Fruit fly (Drosophila melanogaster) whole organism, embryonic: Measurements from ENCODE around the gene CG42269.
A peak's percentile ranks its signal among the peaks of the same experiment; 100 is the strongest.

Experiments
- B-H2 ChIP-seq: fragments of 200-800 bp; sonication (Bioruptor generic); optimal IDR thresholded peaks from 2 replicates; lab custom pipeline; 2018; ENCODE audit warnings: missing biosample characterization, mild to moderate bottlenecking, missing genetic modification characterization
- BtbVII ChIP-seq: fragments of 200-800 bp; sonication (Bioruptor generic); optimal IDR thresholded peaks from 3 replicates; lab custom pipeline; 2017; ENCODE audit warnings: missing biosample characterization, mild to moderate bottlenecking, missing genetic modification characterization
- C15 ChIP-seq: fragments of 200-800 bp; sonication (Bioruptor generic); IDR thresholded peaks from 3 replicates; pipeline ENCODE4 v1.3.6; 2022; ENCODE audit warnings: missing biosample characterization, missing genetic modification characterization
- CG10366 ChIP-seq: fragments of 200-800 bp; sonication (Bioruptor generic); IDR thresholded peaks from 2 replicates; pipeline ENCODE4 v1.3.6; 2022; ENCODE audit warnings: missing biosample characterization, missing genetic modification characterization
- CG11093 ChIP-seq: fragments of 200-800 bp; sonication (Bioruptor generic); IDR thresholded peaks from 3 replicates; pipeline ENCODE4 v1.3.6; 2022; ENCODE audit warnings: missing biosample characterization, missing genetic modification characterization
- CG12155 ChIP-seq: fragments of 200-800 bp; sonication (Bioruptor generic); optimal IDR thresholded peaks from 3 replicates; lab custom pipeline; 2016; ENCODE audit warnings: missing biosample characterization, missing genetic modification characterization
- CG12659 ChIP-seq: fragments of 200-800 bp; sonication (Bioruptor generic); optimal IDR thresholded peaks from 3 replicates; lab custom pipeline; 2017; ENCODE audit warnings: mild to moderate bottlenecking, missing biosample characterization, missing genetic modification reagents, missing genetic modification characterization
- CG15479 ChIP-seq: fragments of 200-800 bp; sonication (Bioruptor generic); optimal IDR thresholded peaks from 3 replicates; lab custom pipeline; 2019; ENCODE audit warnings: missing biosample characterization, mild to moderate bottlenecking, missing genetic modification characterization, moderate library complexity
- CG1602 ChIP-seq: fragments of 200-800 bp; sonication (Bioruptor generic); optimal IDR thresholded peaks from 3 replicates; lab custom pipeline; 2016; ENCODE audit warnings: missing biosample characterization, missing genetic modification characterization
- CG16813 ChIP-seq: fragments of 200-800 bp; sonication (Bioruptor generic); IDR thresholded peaks from 3 replicates; pipeline ENCODE4 v1.3.6; 2022; ENCODE audit warnings: missing biosample characterization, missing genetic modification characterization; ENCODE audit not compliant: partially characterized antibody
- CG1792 ChIP-seq: fragments of 200-800 bp; sonication (Bioruptor generic); optimal IDR thresholded peaks from 2 replicates; lab custom pipeline; 2016; ENCODE audit warnings: missing biosample characterization, missing genetic modification characterization
- CG18262 ChIP-seq: fragments of 200-800 bp; optimal IDR thresholded peaks from 3 replicates; lab custom pipeline; 2019; ENCODE audit warnings: missing biosample characterization, mild to moderate bottlenecking, missing genetic modification characterization, moderate library complexity
- CG30403 ChIP-seq: fragments of 200-800 bp; sonication (Bioruptor generic); optimal IDR thresholded peaks from 3 replicates; lab custom pipeline; 2016; ENCODE audit warnings: missing biosample characterization, missing genetic modification characterization
- CG3281 ChIP-seq: fragments of 200-800 bp; sonication (Bioruptor generic); optimal IDR thresholded peaks from 3 replicates; lab custom pipeline; 2017; ENCODE audit warnings: missing biosample characterization, mild to moderate bottlenecking, missing genetic modification characterization
- CG3726 ChIP-seq: fragments of 200-800 bp; sonication (Bioruptor generic); IDR thresholded peaks from 3 replicates; pipeline ENCODE4, ENCODE4 v1.3.6; 2022; ENCODE audit warnings: missing biosample characterization, missing genetic modification characterization
- CG3847 ChIP-seq: fragments of 200-800 bp; sonication (Bioruptor generic); IDR thresholded peaks from 2 replicates; pipeline ENCODE4 v1.3.6; 2022; ENCODE audit warnings: missing biosample characterization, missing genetic modification characterization
- CG4707 ChIP-seq: fragments of 200-800 bp; sonication (Bioruptor generic); optimal IDR thresholded peaks from 2 replicates; lab custom pipeline; 2018; ENCODE audit warnings: missing biosample characterization, mild to moderate bottlenecking, missing genetic modification characterization, moderate library complexity
- CG6654 ChIP-seq: fragments of 200-800 bp; sonication (Bioruptor generic); optimal IDR thresholded peaks from 2 replicates; lab custom pipeline; 2017; ENCODE audit warnings: missing biosample characterization, mild to moderate bottlenecking, missing genetic modification characterization
- CG6854 ChIP-seq: fragments of 200-800 bp; sonication (Bioruptor generic); optimal IDR thresholded peaks from 3 replicates; lab custom pipeline; 2017; ENCODE audit warnings: missing biosample characterization, mild to moderate bottlenecking, missing genetic modification characterization
- CG7928 ChIP-seq: fragments of 200-800 bp; sonication (Bioruptor generic); optimal IDR thresholded peaks from 2 replicates; lab custom pipeline; 2017; ENCODE audit warnings: missing biosample characterization, mild to moderate bottlenecking, missing genetic modification characterization
- CG8765 ChIP-seq: fragments of 200-800 bp; sonication (Bioruptor generic); IDR thresholded peaks from 2 replicates; pipeline ENCODE4 v1.3.6; 2022; ENCODE audit warnings: missing biosample characterization, missing genetic modification characterization
- CG9797 ChIP-seq: fragments of 200-800 bp; sonication (Bioruptor generic); optimal IDR thresholded peaks from 3 replicates; lab custom pipeline; 2018; ENCODE audit warnings: missing biosample characterization, mild to moderate bottlenecking, missing genetic modification characterization
- CG9817 ChIP-seq: fragments of 200-800 bp; sonication (Bioruptor generic); optimal IDR thresholded peaks from 2 replicates; lab custom pipeline; 2018; ENCODE audit warnings: missing biosample characterization, mild to moderate bottlenecking, missing genetic modification characterization, moderate library complexity
- CG9932 ChIP-seq: fragments of 200-800 bp; sonication (Bioruptor generic); IDR thresholded peaks from 2 replicates; pipeline ENCODE4 v1.3.6; 2022; ENCODE audit warnings: missing biosample characterization, missing genetic modification characterization
- CTCF ChIP-seq: fragments of 200-800 bp; sonication (Bioruptor generic); optimal IDR thresholded peaks from 2 replicates; lab custom pipeline; 2017; ENCODE audit warnings: missing biosample characterization, mild to moderate bottlenecking, missing genetic modification characterization, moderate library complexity
- CkIIα-i1 ChIP-seq: fragments of 200-800 bp; sonication (Bioruptor generic); IDR thresholded peaks from 2 replicates; pipeline ENCODE4 v1.3.6; 2022; ENCODE audit warnings: missing biosample characterization, missing genetic modification characterization
- Elba2 ChIP-seq: fragments of 200-800 bp; sonication (Bioruptor generic); optimal IDR thresholded peaks from 3 replicates; lab custom pipeline; 2016; ENCODE audit warnings: missing biosample characterization, missing genetic modification characterization
- Fer2 ChIP-seq: fragments of 200-800 bp; sonication (Bioruptor generic); optimal IDR thresholded peaks from 2 replicates; lab custom pipeline; 2018; ENCODE audit warnings: missing biosample characterization, mild to moderate bottlenecking, missing genetic modification characterization, moderate library complexity
- HHEX ChIP-seq: fragments of 200-800 bp; sonication (Bioruptor generic); optimal IDR thresholded peaks from 3 replicates; lab custom pipeline; 2017; ENCODE audit warnings: missing biosample characterization, mild to moderate bottlenecking, missing genetic modification characterization, missing genetic modification reagents
- Hr78 ChIP-seq, 2 experiments: fragments of 200-800 bp in 1 of 2; fragments of >200 bp in 1 of 2; sonication (Bioruptor generic) in 1 of 2; optimal IDR thresholded peaks; 2 replicates each; lab custom pipeline; 2017 to 2019; ENCODE audit warnings: missing biosample characterization in 2 of 2, missing genetic modification characterization in 2 of 2, mild to moderate bottlenecking in 1 of 2, moderate library complexity in 1 of 2
- Mes4 ChIP-seq: fragments of 200-800 bp; sonication (Bioruptor generic); optimal IDR thresholded peaks from 2 replicates; lab custom pipeline; 2016; ENCODE audit warnings: missing biosample characterization, missing genetic modification characterization
- Opbp ChIP-seq: fragments of 200-800 bp; sonication (Bioruptor generic); IDR thresholded peaks from 3 replicates; pipeline ENCODE4 v1.3.6; 2022; ENCODE audit warnings: missing biosample characterization, missing genetic modification characterization; ENCODE audit not compliant: partially characterized antibody
- Scr ChIP-seq: fragments of 200-800 bp; sonication (Bioruptor generic); IDR thresholded peaks from 2 replicates; pipeline ENCODE4 v1.3.6; 2022; ENCODE audit warnings: missing biosample characterization, missing genetic modification characterization; ENCODE audit not compliant: partially characterized antibody
- Taf1 ChIP-seq: fragments of 200-800 bp; sonication (Bioruptor generic); IDR thresholded peaks from 2 replicates; pipeline ENCODE4 v1.3.6; 2022; ENCODE audit warnings: missing biosample characterization, missing genetic modification characterization
- ab ChIP-seq: fragments of 200-800 bp; sonication (Bioruptor generic); optimal IDR thresholded peaks from 2 replicates; lab custom pipeline; 2016; ENCODE audit warnings: missing biosample characterization, missing genetic modification characterization
- ato ChIP-seq: fragments of 200-800 bp; sonication (Bioruptor generic); IDR thresholded peaks from 2 replicates; pipeline ENCODE4 v1.3.6; 2022; ENCODE audit warnings: missing biosample characterization, missing genetic modification characterization; ENCODE audit not compliant: partially characterized antibody
- bsh ChIP-seq, 2 experiments: fragments of 200-800 bp; sonication (Bioruptor generic); optimal IDR thresholded peaks; 2 replicates each; lab custom pipeline; 2017 to 2018; ENCODE audit warnings: mild to moderate bottlenecking in 2 of 2, missing biosample characterization in 2 of 2, missing genetic modification characterization in 2 of 2, moderate library complexity in 1 of 2
- croc ChIP-seq: fragments of 200-800 bp; sonication (Bioruptor generic); conservative IDR thresholded peaks from 3 replicates; pipeline ENCODE4 v1.3.6; 2022; ENCODE audit warnings: missing biosample characterization, missing genetic modification characterization
- dm ChIP-seq: fragments of 200-800 bp; sonication (Bioruptor generic); optimal IDR thresholded peaks from 3 replicates; lab custom pipeline; 2016; ENCODE audit warnings: missing biosample characterization, missing genetic modification characterization
- dmrt11E ChIP-seq: fragments of 200-800 bp; sonication (Bioruptor generic); optimal IDR thresholded peaks from 3 replicates; lab custom pipeline; 2018; ENCODE audit warnings: missing biosample characterization, mild to moderate bottlenecking, missing genetic modification characterization, moderate library complexity
- gsb-n ChIP-seq: fragments of 200-800 bp; sonication (Bioruptor generic); optimal IDR thresholded peaks from 3 replicates; lab custom pipeline; 2018; ENCODE audit warnings: missing biosample characterization, mild to moderate bottlenecking, missing genetic modification characterization
- h ChIP-seq: fragments of >200 bp; optimal IDR thresholded peaks from 2 replicates; lab custom pipeline; 2017
- kay ChIP-seq: fragments of 200-800 bp; sonication (Bioruptor generic); optimal IDR thresholded peaks from 2 replicates; lab custom pipeline; 2016; ENCODE audit warnings: missing biosample characterization, missing genetic modification characterization
- org-1 ChIP-seq: fragments of 200-800 bp; sonication (Bioruptor generic); optimal IDR thresholded peaks from 2 replicates; lab custom pipeline; 2017; ENCODE audit warnings: missing biosample characterization, missing genetic modification characterization
- pb ChIP-seq: fragments of 200-800 bp; sonication (Bioruptor generic); optimal IDR thresholded peaks from 3 replicates; lab custom pipeline; 2016; ENCODE audit warnings: missing biosample characterization, missing genetic modification characterization
- pzg ChIP-seq: fragments of 200-800 bp; sonication (Bioruptor generic); optimal IDR thresholded peaks from 3 replicates; lab custom pipeline; 2018; ENCODE audit warnings: missing biosample characterization, mild to moderate bottlenecking, missing genetic modification characterization, moderate library complexity
- sima ChIP-seq: fragments of 200-800 bp; sonication (Bioruptor generic); optimal IDR thresholded peaks from 2 replicates; lab custom pipeline; 2016; ENCODE audit warnings: missing biosample characterization, missing genetic modification characterization
- slou ChIP-seq: fragments of 200-800 bp; sonication (Bioruptor generic); optimal IDR thresholded peaks from 3 replicates; lab custom pipeline; 2016; ENCODE audit warnings: missing biosample characterization, missing genetic modification characterization
- toy ChIP-seq: fragments of 200-800 bp; sonication (Bioruptor generic); IDR thresholded peaks from 2 replicates; pipeline ENCODE4 v1.3.6; 2022; ENCODE audit warnings: missing biosample characterization, missing genetic modification characterization
- zen ChIP-seq: fragments of 200-800 bp; sonication (Bioruptor generic); optimal IDR thresholded peaks from 3 replicates; lab custom pipeline; 2018; ENCODE audit warnings: missing biosample characterization, mild to moderate bottlenecking, missing genetic modification characterization, moderate library complexity

The CG42269 gene

DNA sequence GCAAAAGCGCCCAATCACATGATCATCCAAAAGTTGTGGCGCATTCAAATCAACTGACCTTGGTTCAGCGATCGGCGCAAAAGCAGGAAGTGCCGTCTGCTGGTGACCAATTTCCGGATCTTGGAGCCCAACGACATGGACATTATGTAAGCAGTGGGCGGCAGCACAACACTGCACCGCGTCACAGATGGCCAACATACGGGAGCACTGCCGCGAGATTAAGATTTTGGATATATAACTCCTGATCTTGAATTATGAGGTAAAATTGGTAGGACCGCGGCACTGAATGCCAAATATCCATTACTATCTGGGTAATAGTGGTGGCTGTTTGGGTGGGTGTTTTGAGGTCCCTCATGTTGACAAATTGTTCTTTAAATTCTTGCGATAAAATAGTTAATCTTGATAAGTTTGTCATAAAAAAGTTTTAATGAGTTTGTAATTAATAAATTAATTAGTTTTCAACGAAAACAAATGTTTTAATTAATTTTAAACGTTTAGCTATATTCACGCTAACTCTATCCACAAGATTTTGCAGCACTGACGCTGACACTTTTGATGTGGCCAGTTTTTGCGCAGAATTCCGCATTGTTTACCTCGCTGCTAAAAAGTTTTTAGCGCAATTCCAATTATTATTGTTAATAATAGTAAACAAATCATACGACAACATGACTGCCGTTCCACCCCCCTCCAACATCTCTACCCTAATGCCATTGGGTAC lies 9.0 kb downstream of the CG42269 start, which contains the start of the genes CG13295 and CG6610 (continued):
- TF ChIP-seq slou: peak; percentile 47
- TF ChIP-seq Elba2: no peak
- no peak for TF ChIP-seq sima
- no peak for TF ChIP-seq CG1792 (GFP tag; lab: Kevin White, UChicago)
- no peak for TF ChIP-seq CkIIα-i1 (GFP tag; lab: Robert Waterston, UW)
- peak; percentile 44 for TF ChIP-seq CG12155
- TF ChIP-seq zen (tag; lab: Kevin White, UChicago): peak; percentile 59
- no peak; the same call in 1 of the 2 replicates for TF ChIP-seq Scr (GFP tag; lab: Robert Waterston, UW)
- peak; percentile 71 for TF ChIP-seq CG3847 (GFP tag; lab: Robert Waterston, UW)
- no peak for TF ChIP-seq CG16813 (GFP tag; lab: Robert Waterston, UW)
- no peak for TF ChIP-seq CG6854 (GFP tag; lab: Kevin White, UChicago)
- TF ChIP-seq BtbVII (GFP tag; lab: Kevin White, UChicago): peak; percentile 15
- no peak for TF ChIP-seq CG7928 (GFP tag; lab: Kevin White, UChicago)
- no peak for TF ChIP-seq HHEX (GFP tag; lab: Kevin White, UChicago)
- no peak for TF ChIP-seq CG6654 (GFP tag; lab: Kevin White, UChicago)
- no peak for TF ChIP-seq Mes4 (GFP tag; lab: Kevin White, UChicago)
- TF ChIP-seq toy (GFP tag; lab: Robert Waterston, UW): no peak
- TF ChIP-seq dm (GFP tag; lab: Kevin White, UChicago): peak; percentile 42
- TF ChIP-seq ato (GFP tag; lab: Robert Waterston, UW): no peak
- no peak for TF ChIP-seq CG4707 (GFP tag; lab: Kevin White, UChicago)
- no peak for TF ChIP-seq Opbp (GFP tag; lab: Robert Waterston, UW)
- peak; percentile 68 for TF ChIP-seq CG9797 (GFP tag; lab: Kevin White, UChicago)
- TF ChIP-seq h (lab: Kevin White, UChicago): no peak
- TF ChIP-seq CG8765: no peak
- peak; percentile 48; the same call in 2 of the 3 replicates for TF ChIP-seq croc (GFP tag; lab: Robert Waterston, UW)
- TF ChIP-seq CG11093 (GFP tag; lab: Robert Waterston, UW): no peak
- no peak for TF ChIP-seq C15
- TF ChIP-seq B-H2 (GFP tag; lab: Kevin White, UChicago): peak; percentile 71
- peak; percentile 65 for TF ChIP-seq Fer2
- TF ChIP-seq CG3726: no peak
- peak; percentile 11; the same call in 1 of the 2 replicates for TF ChIP-seq CG10366 (GFP tag; lab: Robert Waterston, UW)
- peak; percentile 40 for TF ChIP-seq CG1602 (GFP tag; lab: Kevin White, UChicago)
- TF ChIP-seq ab (GFP tag; lab: Kevin White, UChicago): no peak
- no peak for TF ChIP-seq kay (GFP tag; lab: Kevin White, UChicago)
- TF ChIP-seq CTCF (GFP tag; lab: Kevin White, UChicago): no peak
- no peak for TF ChIP-seq org-1
- TF ChIP-seq gsb-n (tag; lab: Kevin White, UChicago): peak; percentile 11
- peak; percentile 61 for TF ChIP-seq CG12659 (GFP tag; lab: Kevin White, UChicago)
- TF ChIP-seq CG3281 (GFP tag; lab: Kevin White, UChicago): peak; percentile 56
- TF ChIP-seq CG9932 (GFP tag; lab: Robert Waterston, UW): peak; percentile 83
- TF ChIP-seq Hr78 (GFP tag; optimal IDR thresholded peaks at IDR 0.05; lab: Kevin White, UChicago): no peak
- TF ChIP-seq CG18262 (tag; lab: Kevin White, UChicago): peak; percentile 51
- TF ChIP-seq pzg (GFP tag; lab: Kevin White, UChicago): peak; percentile 39
- peak in 1 of 2 experiments; percentile 39 for TF ChIP-seq bsh (GFP tag; optimal IDR thresholded peaks at IDR 0.05; lab: Kevin White, UChicago)
- TF ChIP-seq dmrt11E (tag; lab: Kevin White, UChicago): peak; percentile 64
- TF ChIP-seq Taf1 (GFP tag; lab: Robert Waterston, UW): no peak
- peak; percentile 79 for TF ChIP-seq CG30403 (GFP tag; lab: Kevin White, UChicago)
- peak; percentile 76 for TF ChIP-seq CG9817 (tag; lab: Kevin White, UChicago)
- no peak for TF ChIP-seq CG15479
- TF ChIP-seq pb (GFP tag; lab: Kevin White, UChicago): no peak
